Fruit fly (Drosophila melanogaster) whole organism, prepupa: ENCODE results near the gene VhaM9.7-b.
A peak's percentile ranks its signal among the peaks of the same experiment; 100 is the strongest.

Source experiments
- CG15336 ChIP-seq: fragments of 200-800 bp; sonication (Bioruptor generic); IDR thresholded peaks from 2 replicates; pipeline ENCODE4 v1.3.6; 2022; ENCODE audit warnings: missing biosample characterization, missing genetic modification characterization
- CG16779 ChIP-seq: fragments of 200-800 bp; sonication (Bioruptor generic); optimal IDR thresholded peaks from 3 replicates; lab custom pipeline; 2017; ENCODE audit warnings: missing biosample characterization, mild to moderate bottlenecking, missing genetic modification characterization
- CG6163 ChIP-seq: fragments of 200-800 bp; sonication (Bioruptor generic); IDR thresholded peaks from 3 replicates; pipeline ENCODE4 v1.3.6; 2022; ENCODE audit warnings: missing biosample characterization, missing genetic modification characterization
- CG6808 ChIP-seq: fragments of 200-800 bp; sonication (Bioruptor generic); optimal IDR thresholded peaks from 3 replicates; lab custom pipeline; 2017; ENCODE audit warnings: missing biosample characterization, missing genetic modification characterization, mild to moderate bottlenecking, moderate library complexity, missing genetic modification reagents
- CG6854 ChIP-seq: fragments of 200-800 bp; sonication (Bioruptor generic); optimal IDR thresholded peaks from 2 replicates; lab custom pipeline; 2017; ENCODE audit warnings: missing biosample characterization, mild to moderate bottlenecking, missing genetic modification characterization
- CG8119 ChIP-seq: fragments of 200-800 bp; sonication (Bioruptor generic); IDR thresholded peaks from 3 replicates; pipeline ENCODE4 v1.3.6; 2022; ENCODE audit warnings: missing biosample characterization, missing genetic modification characterization
- CG8319 ChIP-seq: fragments of 200-800 bp; sonication (Bioruptor generic); optimal IDR thresholded peaks from 3 replicates; lab custom pipeline; 2016; ENCODE audit warnings: missing biosample characterization, missing genetic modification characterization
- Eip78C ChIP-seq: fragments of 200-800 bp; sonication (Bioruptor generic); peaks from one replicate; lab custom pipeline; 2016; ENCODE audit warnings: missing biosample characterization, missing genetic modification characterization
- Hr4 ChIP-seq: fragments of 200-800 bp; sonication (Bioruptor generic); optimal IDR thresholded peaks from 3 replicates; lab custom pipeline; 2016; ENCODE audit warnings: missing biosample characterization, missing genetic modification characterization
- Met ChIP-seq: fragments of 200-800 bp; sonication (Bioruptor generic); optimal IDR thresholded peaks from 3 replicates; lab custom pipeline; 2016; ENCODE audit warnings: missing biosample characterization, missing genetic modification characterization
- OdsH ChIP-seq: fragments of 200-800 bp; sonication (Bioruptor generic); optimal IDR thresholded peaks from 3 replicates; lab custom pipeline; 2016; ENCODE audit warnings: missing biosample characterization, missing genetic modification characterization
- achi ChIP-seq: fragments of 200-800 bp; sonication (Bioruptor generic); optimal IDR thresholded peaks from 3 replicates; lab custom pipeline; 2016; ENCODE audit warnings: missing biosample characterization, missing genetic modification characterization
- eg ChIP-seq: fragments of 200-800 bp; sonication (Bioruptor generic); IDR thresholded peaks from 3 replicates; pipeline ENCODE4 v1.3.6; 2022; ENCODE audit warnings: missing biosample characterization, missing genetic modification characterization
- esn ChIP-seq: fragments of 200-800 bp; sonication (Bioruptor generic); optimal IDR thresholded peaks from 2 replicates; lab custom pipeline; 2016; ENCODE audit warnings: missing biosample characterization, mild to moderate bottlenecking, missing genetic modification characterization, moderate library complexity
- fkh ChIP-seq: fragments of 200-800 bp; sonication (Bioruptor generic); optimal IDR thresholded peaks from 3 replicates; lab custom pipeline; 2017; ENCODE audit warnings: missing biosample characterization, mild to moderate bottlenecking, missing genetic modification characterization, moderate library complexity
- ss ChIP-seq, 2 experiments: fragments of 200-800 bp; sonication (Bioruptor generic); optimal IDR thresholded peaks; 2 replicates in 1 of 2; 3 replicates in 1 of 2; lab custom pipeline; 2017 to 2018; ENCODE audit warnings: mild to moderate bottlenecking in 2 of 2, missing biosample characterization in 2 of 2, missing genetic modification characterization in 2 of 2, moderate library complexity in 1 of 2

Gene VhaM9.7-b

dm6 chr3L:21584683-21585082, 45.0 kb downstream of the VhaM9.7-b start:
- TF ChIP-seq ss (GFP tag; optimal IDR thresholded peaks at IDR 0.05; lab: Kevin White, UChicago) (peak; percentile 15 to 27), OdsH (GFP tag; lab: Kevin White, UChicago) (no peak), CG15336 (GFP tag; lab: Robert Waterston, UW) (0 out of 2 replicates have a peak, but pooled peaks have one; percentile 25), CG6854 (peak; percentile 37), CG8119 (GFP tag; lab: Robert Waterston, UW) (no peak), Eip78C (GFP tag; lab: Kevin White, UChicago) (peak; percentile 28)

DNA sequence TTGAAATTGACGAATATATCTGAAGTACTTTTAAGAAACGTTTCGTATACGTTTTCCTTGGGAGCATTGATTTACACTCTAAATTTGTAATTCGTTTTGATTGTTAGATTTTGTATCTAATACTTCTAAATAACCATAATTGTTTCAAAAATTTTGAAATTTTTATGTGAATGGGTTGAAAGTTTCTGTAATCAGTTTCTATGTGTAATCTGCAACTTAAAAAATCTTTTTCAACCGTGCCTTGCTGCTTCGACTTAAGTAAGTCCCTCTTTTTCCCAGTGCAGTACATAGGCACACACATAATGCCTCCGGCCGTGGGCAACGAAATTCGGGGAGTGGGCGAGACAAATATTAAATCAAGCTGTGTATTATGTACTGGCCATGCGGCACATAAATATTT, 45.7 kb downstream of the VhaM9.7-b start:
- TF ChIP-seq Eip78C (GFP tag; lab: Kevin White, UChicago) (peak; percentile 28), CG8319 (GFP tag; lab: Kevin White, UChicago) (no peak)

- TF ChIP-seq CG16779 (tag; lab: Kevin White, UChicago) (no peak), CG8319 (GFP tag; lab: Kevin White, UChicago) (no peak), Met (no peak), eg (GFP tag; lab: Robert Waterston, UW) (no peak), CG6808 (GFP tag; lab: Kevin White, UChicago) (no peak), esn (GFP tag; lab: Kevin White, UChicago) (no peak), fkh (no peak), Hr4 (no peak), CG6163 (GFP tag; lab: Robert Waterston, UW) (no peak), CG15336 (GFP tag; lab: Robert Waterston, UW) (no peak), achi (GFP tag; lab: Kevin White, UChicago) (no peak)
These were observed 46.9 kb downstream of the VhaM9.7-b start, which contains the start of gene TfAP-2 for dm6 chr3L:21586528-21586927. TfAP-2 (plus strand) TSS chr3L:21586828.
